Worm (Caenorhabditis elegans) whole organism, mixed stage, embryonic: Measurements from ENCODE around the gene srd-25.

Experiments used
- elt-3 ChIP-seq: fragments of 150-350 bp; optimal IDR thresholded peaks from 2 replicates; lab custom pipeline; 2014; ENCODE audit warnings: missing biosample characterization, missing genetic modification characterization
- lin-32 ChIP-seq: fragments of 200-800 bp; sonication (Bioruptor generic); optimal IDR thresholded peaks from 2 replicates; lab custom pipeline; 2018; ENCODE audit warnings: mild to moderate bottlenecking, missing genetic modification characterization, missing compliant biosample characterization
- nhr-237 ChIP-seq: fragments of 150-350 bp; optimal IDR thresholded peaks from 2 replicates; lab custom pipeline; 2014; ENCODE audit warnings: missing biosample characterization, missing genetic modification characterization
- pha-4 ChIP-seq: fragments of 150-350 bp; optimal IDR thresholded peaks from 2 replicates; lab custom pipeline; 2018; ENCODE audit warnings: missing biosample characterization, missing genetic modification reagents, missing genetic modification characterization
- ztf-11 ChIP-seq: fragments of 150-350 bp; optimal IDR thresholded peaks from 2 replicates; lab custom pipeline; 2014; ENCODE audit warnings: missing biosample characterization, missing genetic modification characterization

DNA sequence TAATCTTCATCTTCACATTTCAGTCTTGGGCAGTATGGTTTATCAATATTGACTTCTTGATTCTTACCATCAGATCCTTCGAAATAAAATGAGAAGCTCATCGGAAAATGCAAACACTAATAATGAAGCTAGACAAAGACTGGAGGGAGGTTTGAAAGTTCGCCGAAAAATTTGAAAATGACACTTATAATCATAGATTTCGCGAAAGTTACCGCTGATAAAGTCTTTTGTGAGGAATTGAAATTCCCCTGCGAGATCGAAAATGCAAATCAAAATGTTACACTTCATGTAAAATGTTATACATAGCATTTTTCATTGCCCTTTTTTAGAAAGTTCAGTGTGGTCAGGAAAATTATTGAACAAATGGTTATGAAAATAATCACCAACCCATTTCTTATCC lies 33.6 kb upstream of the srd-25 start, which contains the start of gene C50E3.7:
- TF ChIP-seq pha-4 (tag; lab: Kevin White, UChicago) (no peak), lin-32 (GFP tag; lab: Kevin White, UChicago) (no peak), elt-3 (tag; lab: Kevin White, UChicago) (no peak), ztf-11 (tag; lab: Kevin White, UChicago) (no peak), nhr-237 (tag; lab: Kevin White, UChicago) (no peak)
